Worm (Caenorhabditis elegans) whole organism, L4 larva: ENCODE measurements around the gene mmcm-1.
A peak's percentile ranks its signal among the peaks of the same experiment; 100 is the strongest.

Source experiments
- F37D6.2 ChIP-seq: sonication (generic microtip); optimal IDR thresholded peaks from 2 replicates; lab custom pipeline; 2016; ENCODE audit warnings: mild to moderate bottlenecking, missing genetic modification characterization, missing compliant biosample characterization
- R02D3.7 ChIP-seq: fragments of 150-350 bp; sonication (generic microtip); optimal IDR thresholded peaks from 3 replicates; lab custom pipeline; 2014; ENCODE audit warnings: missing biosample characterization, missing genetic modification characterization
- T26A8.4 ChIP-seq: fragments of 200-800 bp; sonication (Bioruptor generic); IDR thresholded peaks from 2 replicates; pipeline ENCODE4 v1.3.6; 2022; ENCODE audit warnings: missing genetic modification characterization, missing compliant biosample characterization
- Y105C5A.15 ChIP-seq: fragments of 200-800 bp; sonication (Bioruptor generic); IDR thresholded peaks from 2 replicates; pipeline ENCODE4 v1.3.6; 2022; ENCODE audit warnings: missing genetic modification characterization, missing compliant biosample characterization
- ZK337.2 ChIP-seq: fragments of 200-800 bp; sonication (Bioruptor generic); IDR thresholded peaks from 2 replicates; pipeline ENCODE4 v1.3.6; 2022; ENCODE audit warnings: missing genetic modification reagents, missing genetic modification characterization, missing compliant biosample characterization
- aha-1 ChIP-seq: fragments of 150-350 bp; peaks from one replicate; lab custom pipeline; 2014; ENCODE audit warnings: missing biosample characterization, missing genetic modification characterization
- aly-2 ChIP-seq: sonication (generic microtip); optimal IDR thresholded peaks from 2 replicates; lab custom pipeline; 2018; ENCODE audit warnings: missing biosample characterization, missing genetic modification characterization
- ceh-28 ChIP-seq: fragments of 150-350 bp; optimal IDR thresholded peaks from 2 replicates; lab custom pipeline; 2014; ENCODE audit warnings: missing biosample characterization, missing genetic modification reagents, missing genetic modification characterization
- ceh-82 ChIP-seq: sonication (generic microtip); optimal IDR thresholded peaks from 2 replicates; lab custom pipeline; 2017; ENCODE audit warnings: missing biosample characterization, missing genetic modification characterization
- ces-1 ChIP-seq: fragments of 150-350 bp; sonication (generic microtip); optimal IDR thresholded peaks from 4 replicates; lab custom pipeline; 2014; ENCODE audit warnings: missing biosample characterization, missing genetic modification reagents, missing genetic modification characterization
- daf-8 ChIP-seq: fragments of 200-800 bp; sonication (Bioruptor generic); IDR thresholded peaks from 2 replicates; pipeline ENCODE4 v1.3.6; 2022; ENCODE audit warnings: missing genetic modification characterization, missing compliant biosample characterization
- dmd-6 ChIP-seq: fragments of 200-800 bp; sonication (Bioruptor generic); IDR thresholded peaks from 2 replicates; pipeline ENCODE4 v1.3.6; 2022; ENCODE audit warnings: missing genetic modification reagents, missing genetic modification characterization, missing compliant biosample characterization
- dve-1 ChIP-seq: sonication (generic microtip); optimal IDR thresholded peaks from 2 replicates; lab custom pipeline; 2017; ENCODE audit warnings: antibody characterized with exemption, mild to moderate bottlenecking, missing genetic modification characterization, missing compliant biosample characterization; ENCODE audit not compliant: insufficient read depth
- egl-27 ChIP-seq: sonication (generic microtip); optimal IDR thresholded peaks from 3 replicates; lab custom pipeline; 2017; ENCODE audit warnings: missing biosample characterization, missing genetic modification reagents, missing genetic modification characterization
- egl-43 ChIP-seq: fragments of 200-800 bp; sonication (Bioruptor generic); IDR thresholded peaks from 2 replicates; pipeline ENCODE4 v1.3.6; 2022; ENCODE audit warnings: missing genetic modification reagents, missing genetic modification characterization, missing compliant biosample characterization
- fkh-10 ChIP-seq: fragments of 150-350 bp; optimal IDR thresholded peaks from 2 replicates; lab custom pipeline; 2014; ENCODE audit warnings: missing biosample characterization, missing genetic modification reagents, missing genetic modification characterization
- gei-8 ChIP-seq: fragments of 200-800 bp; sonication (Bioruptor generic); optimal IDR thresholded peaks from 2 replicates; lab custom pipeline; 2018; ENCODE audit warnings: mild to moderate bottlenecking, missing genetic modification characterization, missing compliant biosample characterization
- hif-1 ChIP-seq, 2 experiments: sonication (generic microtip); optimal IDR thresholded peaks; 2 replicates each; lab custom pipeline; 2016 to 2017; ENCODE audit warnings: missing compliant biosample characterization in 2 of 2, missing genetic modification characterization in 2 of 2, missing genetic modification reagents in 2 of 2, missing genotype in 2 of 2, mild to moderate bottlenecking in 1 of 2
- lim-7 ChIP-seq: fragments of 200-800 bp; sonication (Bioruptor generic); IDR thresholded peaks from 2 replicates; pipeline ENCODE4 v1.3.6; 2022; ENCODE audit warnings: missing genetic modification characterization, missing compliant biosample characterization
- lin-13 ChIP-seq: fragments of 150-350 bp; optimal IDR thresholded peaks from 2 replicates; lab custom pipeline; 2014; ENCODE audit warnings: missing biosample characterization, missing genetic modification reagents, missing genetic modification characterization
- lin-15B ChIP-seq: fragments of 150-350 bp; sonication (generic microtip); optimal IDR thresholded peaks from 3 replicates; lab custom pipeline; 2014; ENCODE audit warnings: missing biosample characterization, missing genetic modification characterization
- lin-38 ChIP-seq: fragments of 200-800 bp; sonication (Bioruptor generic); IDR thresholded peaks from 2 replicates; pipeline ENCODE4 v1.3.6; 2022; ENCODE audit warnings: missing genetic modification reagents, missing genetic modification characterization, missing compliant biosample characterization
- lin-39 ChIP-seq: fragments of 150-350 bp; optimal IDR thresholded peaks from 2 replicates; lab custom pipeline; 2014; ENCODE audit warnings: missing biosample characterization, missing genetic modification reagents, missing genetic modification characterization
- lsy-2 ChIP-seq, 2 experiments: fragments of 150-350 bp in 1 of 2; sonication (generic microtip) in 1 of 2; optimal IDR thresholded peaks; 2 replicates each; lab custom pipeline; 2014 to 2017; ENCODE audit warnings: missing biosample characterization in 2 of 2, missing genetic modification characterization in 2 of 2
- madf-5 ChIP-seq, 2 experiments: fragments of 200-800 bp; sonication (Bioruptor generic); IDR thresholded peaks; 2 replicates each; pipeline ENCODE4 v1.3.6; 2022; ENCODE audit warnings: missing compliant biosample characterization in 2 of 2, missing genetic modification characterization in 2 of 2
- madf-9 ChIP-seq: fragments of 200-800 bp; sonication (Bioruptor generic); conservative IDR thresholded peaks from 2 replicates; pipeline ENCODE4 v1.3.6; 2022; ENCODE audit warnings: missing genetic modification reagents, missing genetic modification characterization, missing compliant biosample characterization
- mdt-29 ChIP-seq: fragments of 200-800 bp; sonication (Bioruptor generic); IDR thresholded peaks from 2 replicates; pipeline ENCODE4 v1.3.6; 2022; ENCODE audit warnings: missing genetic modification reagents, missing genetic modification characterization, missing compliant biosample characterization
- mep-1 ChIP-seq: fragments of 150-350 bp; sonication (generic microtip); optimal IDR thresholded peaks from 3 replicates; lab custom pipeline; 2014; ENCODE audit warnings: missing biosample characterization, missing genetic modification characterization
- mes-2 ChIP-seq: sonication (generic microtip); optimal IDR thresholded peaks from 2 replicates; lab custom pipeline; 2016; ENCODE audit warnings: missing genotype, mild to moderate bottlenecking, missing genetic modification characterization, missing compliant biosample characterization; ENCODE audit not compliant: poor library complexity, severe bottlenecking
- nhr-10 ChIP-seq: fragments of 150-350 bp; optimal IDR thresholded peaks from 2 replicates; lab custom pipeline; 2014; ENCODE audit warnings: missing biosample characterization, missing genetic modification characterization
- nhr-11 ChIP-seq: fragments of 150-350 bp; optimal IDR thresholded peaks from 2 replicates; lab custom pipeline; 2014; ENCODE audit warnings: missing biosample characterization, missing genetic modification characterization
- nhr-25 ChIP-seq: sonication (generic microtip); optimal IDR thresholded peaks from 2 replicates; lab custom pipeline; 2017; ENCODE audit warnings: missing genetic modification characterization, mild to moderate bottlenecking, missing compliant biosample characterization, antibody characterized with exemption, moderate library complexity, borderline replicate concordance; ENCODE audit not compliant: insufficient read depth
- nhr-41 ChIP-seq: fragments of 200-800 bp; sonication (Bioruptor generic); IDR thresholded peaks from 2 replicates; pipeline ENCODE4 v1.3.6; 2022; ENCODE audit warnings: missing genetic modification reagents, missing genetic modification characterization, missing compliant biosample characterization
- nhr-42 ChIP-seq: fragments of 200-800 bp; sonication (Bioruptor generic); IDR thresholded peaks from 2 replicates; pipeline ENCODE4 v1.3.6; 2022; ENCODE audit warnings: missing genetic modification characterization, missing compliant biosample characterization
- nhr-48 ChIP-seq: sonication (generic microtip); optimal IDR thresholded peaks from 2 replicates; lab custom pipeline; 2016; ENCODE audit warnings: mild to moderate bottlenecking, missing genetic modification characterization, missing compliant biosample characterization
- nhr-76 ChIP-seq: fragments of 150-350 bp; optimal IDR thresholded peaks from 2 replicates; lab custom pipeline; 2014; ENCODE audit warnings: missing biosample characterization, missing genetic modification characterization
- php-3 ChIP-seq: fragments of 200-800 bp; sonication (Bioruptor generic); IDR thresholded peaks from 2 replicates; pipeline ENCODE4 v1.3.6; 2022; ENCODE audit warnings: missing genetic modification reagents, missing genetic modification characterization, missing compliant biosample characterization
- pqm-1 ChIP-seq: sonication (generic microtip); optimal IDR thresholded peaks from 2 replicates; lab custom pipeline; 2017; ENCODE audit warnings: missing biosample characterization, missing genetic modification characterization
- set-16 ChIP-seq: fragments of 200-800 bp; sonication (Bioruptor generic); IDR thresholded peaks from 2 replicates; pipeline ENCODE4 v1.3.6; 2022; ENCODE audit warnings: missing genetic modification reagents, missing genetic modification characterization, missing compliant biosample characterization
- skn-1 ChIP-seq: fragments of 150-350 bp; optimal IDR thresholded peaks from 2 replicates; lab custom pipeline; 2014; ENCODE audit warnings: missing biosample characterization, missing genetic modification characterization
- snpc-1.2 ChIP-seq: fragments of 200-800 bp; sonication (Bioruptor generic); IDR thresholded peaks from 2 replicates; pipeline ENCODE4 v1.3.6; 2022; ENCODE audit warnings: missing genetic modification reagents, missing genetic modification characterization, missing compliant biosample characterization
- snpc-4 ChIP-seq: fragments of 150-350 bp; optimal IDR thresholded peaks from 2 replicates; lab custom pipeline; 2014; ENCODE audit warnings: missing biosample characterization, missing genetic modification characterization
- spr-1 ChIP-seq: sonication (generic microtip); optimal IDR thresholded peaks from 2 replicates; lab custom pipeline; 2016; ENCODE audit warnings: mild to moderate bottlenecking, missing genetic modification characterization, missing compliant biosample characterization
- tag-97 ChIP-seq: fragments of 200-800 bp; sonication (Bioruptor generic); IDR thresholded peaks from 2 replicates; pipeline ENCODE4 v1.3.6; 2022; ENCODE audit warnings: missing genetic modification characterization, missing compliant biosample characterization
- tra-1 ChIP-seq: fragments of 200-800 bp; sonication (Bioruptor generic); IDR thresholded peaks from 2 replicates; pipeline ENCODE4 v1.3.6; 2022; ENCODE audit warnings: missing genetic modification reagents, missing genetic modification characterization, missing compliant biosample characterization
- unc-130 ChIP-seq: sonication (generic microtip); optimal IDR thresholded peaks from 2 replicates; lab custom pipeline; 2016; ENCODE audit warnings: missing genetic modification reagents, missing genetic modification characterization, missing compliant biosample characterization
- vab-7 ChIP-seq: fragments of 200-800 bp; sonication (Bioruptor generic); IDR thresholded peaks from 2 replicates; pipeline ENCODE4 v1.3.6; 2022; ENCODE audit warnings: missing genetic modification reagents, missing genetic modification characterization, missing compliant biosample characterization
- zfp-2 ChIP-seq: sonication (generic microtip); optimal IDR thresholded peaks from 2 replicates; lab custom pipeline; 2016; ENCODE audit warnings: mild to moderate bottlenecking, missing genetic modification characterization, missing compliant biosample characterization
- zfp-3 ChIP-seq: fragments of 200-800 bp; sonication (Bioruptor generic); conservative IDR thresholded peaks from 2 replicates; pipeline ENCODE4 v1.3.6; 2022; ENCODE audit warnings: missing genetic modification reagents, missing genetic modification characterization, missing compliant biosample characterization
- zip-11 ChIP-seq: fragments of 200-800 bp; sonication (Bioruptor generic); IDR thresholded peaks from 2 replicates; pipeline ENCODE4 v1.3.6; 2022; ENCODE audit warnings: missing genetic modification characterization, missing compliant biosample characterization
- ztf-7 ChIP-seq: fragments of 150-350 bp; optimal IDR thresholded peaks from 2 replicates; lab custom pipeline; 2014; ENCODE audit warnings: missing biosample characterization, missing genetic modification characterization

mmcm-1 gene

DNA sequence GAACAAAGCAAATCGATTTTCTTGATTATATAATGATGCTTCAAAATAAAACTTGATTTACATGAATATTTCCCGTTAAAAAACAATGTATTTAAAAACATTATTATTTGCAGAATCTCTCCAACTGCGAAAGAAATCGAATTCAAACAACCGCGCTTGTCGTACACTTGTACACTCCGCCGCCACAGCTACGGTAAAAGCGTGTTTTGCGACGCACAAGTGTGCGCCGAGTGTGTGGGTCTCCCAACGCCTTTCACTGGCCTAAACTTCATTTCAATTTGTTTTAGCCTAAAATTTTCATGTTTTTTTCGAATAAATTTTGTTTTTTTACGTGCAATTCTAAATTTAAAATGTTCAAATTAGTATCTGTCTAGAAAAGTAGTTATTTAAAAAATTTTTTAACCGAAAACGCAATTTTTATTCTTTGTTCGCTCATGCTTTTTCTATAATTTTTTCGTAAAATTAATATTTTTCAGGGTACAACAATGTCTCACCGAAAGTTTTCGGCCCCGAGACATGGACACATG lies 40.0 kb downstream of the mmcm-1 start, which contains the start of gene rpl-3 (continued):
- TF ChIP-seq ZK337.2: peak; percentile 96
- TF ChIP-seq mep-1 (tag; lab: Kevin White, UChicago): peak; percentile 100
- TF ChIP-seq aha-1: peak; percentile 100
- TF ChIP-seq R02D3.7 (tag; lab: Kevin White, UChicago): peak; percentile 68
- peak; percentile 99 for TF ChIP-seq Y105C5A.15 (GFP tag; lab: Robert Waterston, UW)
- TF ChIP-seq lsy-2 (tag; optimal IDR thresholded peaks at IDR 0.05; lab: Kevin White, UChicago): peak; percentile 100
- peak; percentile 100 for TF ChIP-seq php-3
- peak; percentile 97 for TF ChIP-seq ztf-7 (tag; lab: Kevin White, UChicago)
- peak; percentile 100 for TF ChIP-seq madf-9 (GFP tag; lab: Robert Waterston, UW)
- TF ChIP-seq dmd-6: peak; percentile 100
- TF ChIP-seq madf-5 (GFP tag; IDR thresholded peaks at IDR 0.05; lab: Robert Waterston, UW): peak; percentile 100
- peak; percentile 100 for TF ChIP-seq pqm-1 (tag; lab: Kevin White, UChicago)
- peak; percentile 100 for TF ChIP-seq tra-1 (GFP tag; lab: Robert Waterston, UW)
- peak; percentile 100 for TF ChIP-seq egl-43 (GFP tag; lab: Robert Waterston, UW)
- peak; percentile 100 for TF ChIP-seq nhr-11 (tag; lab: Kevin White, UChicago)
- peak; percentile 94 for TF ChIP-seq daf-8 (GFP tag; lab: Robert Waterston, UW)
- peak; percentile 100 for TF ChIP-seq nhr-10 (tag; lab: Kevin White, UChicago)
- TF ChIP-seq lin-38 (GFP tag; lab: Robert Waterston, UW): peak; percentile 100
- peak; percentile 92 for TF ChIP-seq nhr-76 (tag; lab: Kevin White, UChicago)
- TF ChIP-seq skn-1 (tag; lab: Kevin White, UChicago): peak; percentile 100
- TF ChIP-seq lim-7 (GFP tag; lab: Robert Waterston, UW): peak; percentile 99
- peak; percentile 99 for TF ChIP-seq aly-2 (tag; lab: Kevin White, UChicago)
- TF ChIP-seq vab-7 (GFP tag; lab: Robert Waterston, UW): peak; percentile 100
- no peak for TF ChIP-seq egl-27 (tag; lab: Kevin White, UChicago)
- peak; percentile 100 for TF ChIP-seq zfp-3
- peak; percentile 100 for TF ChIP-seq gei-8 (GFP tag; lab: Kevin White, UChicago)
- TF ChIP-seq spr-1 (tag; lab: Kevin White, UChicago): peak; percentile 99
- peak; percentile 100 for TF ChIP-seq fkh-10 (GFP tag; lab: Kevin White, UChicago)
- peak; percentile 92 for TF ChIP-seq ceh-28 (tag; lab: Kevin White, UChicago)
- TF ChIP-seq F37D6.2 (tag; lab: Kevin White, UChicago): peak; percentile 98
- TF ChIP-seq dve-1: peak; percentile 100
- TF ChIP-seq lin-39 (tag; lab: Kevin White, UChicago): peak; percentile 95
- peak; percentile 100 for TF ChIP-seq lin-13 (GFP tag; lab: Kevin White, UChicago)
- peak; percentile 99 for TF ChIP-seq mdt-29 (GFP tag; lab: Robert Waterston, UW)
- TF ChIP-seq snpc-1.2: peak; percentile 98
- TF ChIP-seq zfp-2 (tag; lab: Kevin White, UChicago): peak; percentile 95
- TF ChIP-seq nhr-41 (GFP tag; lab: Robert Waterston, UW): peak; percentile 100
- peak; percentile 92 for TF ChIP-seq zip-11 (GFP tag; lab: Robert Waterston, UW)
- peak; percentile 100 for TF ChIP-seq T26A8.4 (GFP tag; lab: Robert Waterston, UW)
- peak; percentile 99 for TF ChIP-seq nhr-48 (tag; lab: Kevin White, UChicago)
- peak; percentile 88 for TF ChIP-seq set-16 (GFP tag; lab: Robert Waterston, UW)
- peak; percentile 99 for TF ChIP-seq lin-15B (tag; lab: Kevin White, UChicago)
- TF ChIP-seq ces-1: peak; percentile 98
- peak; percentile 99 for TF ChIP-seq unc-130 (GFP tag; lab: Kevin White, UChicago)
- peak; percentile 96 to 99 for TF ChIP-seq hif-1 (tag; optimal IDR thresholded peaks at IDR 0.05; lab: Kevin White, UChicago)
- peak; percentile 100 for TF ChIP-seq mes-2 (tag; lab: Kevin White, UChicago)
- peak; percentile 94 for TF ChIP-seq ceh-82
- peak; percentile 70 for TF ChIP-seq snpc-4 (tag; lab: Kevin White, UChicago)
- peak; percentile 100 for TF ChIP-seq nhr-42 (GFP tag; lab: Robert Waterston, UW)
- peak; percentile 99 for TF ChIP-seq nhr-25
- TF ChIP-seq tag-97: peak; percentile 99
